Worm (Caenorhabditis elegans) whole organism, young adult: ENCODE results near the gene Y44A6D.1.

Experiments used
- ama-1 ChIP-seq, 3 experiments: fragments of 150-350 bp in 1 of 3; sonication (generic microtip) in 2 of 3; optimal IDR thresholded peaks; 2 replicates each; lab custom pipeline; 2014 to 2018; ENCODE audit warnings: missing biosample characterization in 2 of 3, missing genetic modification characterization in 2 of 3, missing genetic modification reagents in 2 of 3
- attf-3 ChIP-seq: fragments of 200-800 bp; sonication (Bioruptor generic); conservative IDR thresholded peaks from 2 replicates; pipeline ENCODE4 v1.3.6; 2022; ENCODE audit warnings: missing genetic modification reagents, missing genetic modification characterization, missing compliant biosample characterization

ce11 chrV:20756385-20756996 is 33.3 kb downstream of the Y44A6D.1 start:
- TF ChIP-seq ama-1 (optimal IDR thresholded peaks at IDR 0.05; lab: Kevin White, UChicago) (no peak), ama-1 (GFP tag; optimal IDR thresholded peaks at IDR 0.05; lab: Kevin White, UChicago) (no peak), attf-3 (GFP tag; lab: Robert Waterston, UW) (no peak)
